Worm (Caenorhabditis elegans): ENCODE measurements around the gene tsn-1.

DNA sequence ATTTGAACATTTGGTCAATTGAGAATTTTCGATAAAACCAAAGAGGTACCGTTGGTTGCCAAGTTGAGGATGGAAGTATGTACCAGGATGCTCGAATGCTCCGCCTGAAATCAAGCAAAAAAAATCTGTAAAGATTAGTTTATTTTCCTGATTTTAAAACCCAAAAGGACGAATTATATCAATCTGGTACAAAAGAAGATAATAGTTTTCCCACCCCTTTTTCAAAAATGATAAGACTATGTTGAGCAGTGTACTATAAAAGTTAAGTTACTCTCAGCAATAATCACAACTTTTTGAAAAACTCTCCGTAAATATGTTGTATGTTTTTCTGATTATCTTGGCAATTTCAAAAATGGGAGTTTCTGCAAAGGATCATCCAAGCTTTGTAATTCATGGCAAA lies 51.8 kb downstream of the tsn-1 start, which contains the start of gene F26G1.3:
- TF ChIP-seq nhr-25 (tag; optimal IDR thresholded peaks at IDR 0.05), result no peak
- no peak for TF ChIP-seq skn-1 (tag; optimal IDR thresholded peaks at IDR 0.05)
- TF ChIP-seq zag-1 (tag; optimal IDR thresholded peaks at IDR 0.05), result no peak
- TF ChIP-seq nhr-11 (tag; optimal IDR thresholded peaks at IDR 0.05), result no peak
- TF ChIP-seq dmd-4 (tag; optimal IDR thresholded peaks at IDR 0.05), result no peak
- no peak for TF ChIP-seq snpc-4 (tag; optimal IDR thresholded peaks at IDR 0.05)
- no peak for TF ChIP-seq nhr-77 (tag; optimal IDR thresholded peaks at IDR 0.05)
- no peak for TF ChIP-seq unc-62 (GFP tag; optimal IDR thresholded peaks at IDR 0.05)
- TF ChIP-seq ama-1 (optimal IDR thresholded peaks at IDR 0.05), result no peak
- no peak for TF ChIP-seq F13H6.1 (tag; optimal IDR thresholded peaks at IDR 0.05)
- no peak for TF ChIP-seq C34F6.9 (tag; optimal IDR thresholded peaks at IDR 0.05)
- no peak for TF ChIP-seq ZK546.5 (tag; optimal IDR thresholded peaks at IDR 0.05)

All from whole organism, L2 larva.